Worm (Caenorhabditis elegans) whole organism, L4 larva: ENCODE results near the gene Y46G5A.29.

Experiments
- D1046.2 ChIP-seq: fragments of 200-800 bp; sonication (Bioruptor generic); IDR thresholded peaks from 2 replicates; pipeline ENCODE4 v1.3.6; 2022; ENCODE audit warnings: missing genetic modification characterization, missing compliant biosample characterization
- F44E2.7 ChIP-seq: fragments of 200-800 bp; sonication (Bioruptor generic); IDR thresholded peaks from 2 replicates; pipeline ENCODE4 v2.1.2; 2022; ENCODE audit warnings: missing genetic modification characterization, missing compliant biosample characterization
- T26A8.4 ChIP-seq: fragments of 200-800 bp; sonication (Bioruptor generic); IDR thresholded peaks from 2 replicates; pipeline ENCODE4 v1.3.6; 2022; ENCODE audit warnings: missing genetic modification characterization, missing compliant biosample characterization
- ZK337.2 ChIP-seq: fragments of 200-800 bp; sonication (Bioruptor generic); IDR thresholded peaks from 2 replicates; pipeline ENCODE4 v1.3.6; 2022; ENCODE audit warnings: missing genetic modification reagents, missing genetic modification characterization, missing compliant biosample characterization
- ZK546.5 ChIP-seq, 2 experiments: sonication (generic microtip); optimal IDR thresholded peaks; 2 replicates each; lab custom pipeline; 2017; ENCODE audit warnings: missing biosample characterization in 2 of 2, missing genetic modification characterization in 2 of 2
- aly-2 ChIP-seq: sonication (generic microtip); optimal IDR thresholded peaks from 2 replicates; lab custom pipeline; 2018; ENCODE audit warnings: missing biosample characterization, missing genetic modification characterization
- ama-1 ChIP-seq: fragments of 150-350 bp; optimal IDR thresholded peaks from 2 replicates; lab custom pipeline; 2014; ENCODE audit warnings: inconsistent platforms, mixed read lengths
- attf-4 ChIP-seq: sonication (generic microtip); optimal IDR thresholded peaks from 3 replicates; lab custom pipeline; 2017; ENCODE audit warnings: missing biosample characterization, missing genetic modification characterization
- ceh-32 ChIP-seq: sonication (generic microtip); optimal IDR thresholded peaks from 2 replicates; lab custom pipeline; 2016; ENCODE audit warnings: mild to moderate bottlenecking, missing genetic modification characterization, missing compliant biosample characterization; ENCODE audit not compliant: poor library complexity
- ceh-44 ChIP-seq: fragments of 200-800 bp; sonication (Bioruptor generic); IDR thresholded peaks from 2 replicates; pipeline ENCODE4 v1.3.6; 2022; ENCODE audit warnings: missing genetic modification reagents, missing genetic modification characterization, missing compliant biosample characterization
- ceh-62 ChIP-seq: sonication (generic microtip); optimal IDR thresholded peaks from 2 replicates; lab custom pipeline; 2017; ENCODE audit warnings: missing biosample characterization, missing genetic modification characterization
- ceh-82 ChIP-seq: sonication (generic microtip); optimal IDR thresholded peaks from 2 replicates; lab custom pipeline; 2017; ENCODE audit warnings: missing biosample characterization, missing genetic modification characterization
- ces-1 ChIP-seq: fragments of 150-350 bp; sonication (generic microtip); optimal IDR thresholded peaks from 4 replicates; lab custom pipeline; 2014; ENCODE audit warnings: missing biosample characterization, missing genetic modification reagents, missing genetic modification characterization
- cey-2 ChIP-seq: sonication (generic microtip); optimal IDR thresholded peaks from 3 replicates; lab custom pipeline; 2017; ENCODE audit warnings: missing genetic modification characterization, mild to moderate bottlenecking, missing compliant biosample characterization, antibody characterized with exemption, borderline replicate concordance; ENCODE audit not compliant: insufficient read depth
- daf-16 ChIP-seq, 3 experiments: sonication (generic microtip); optimal IDR thresholded peaks; 2 replicates each; lab custom pipeline; 2016 to 2017; ENCODE audit warnings: missing genetic modification characterization in 3 of 3, missing genetic modification reagents in 3 of 3, mild to moderate bottlenecking in 2 of 3, missing compliant biosample characterization in 2 of 3, missing biosample characterization in 1 of 3, moderate library complexity in 1 of 3
- daf-8 ChIP-seq: fragments of 200-800 bp; sonication (Bioruptor generic); IDR thresholded peaks from 2 replicates; pipeline ENCODE4 v1.3.6; 2022; ENCODE audit warnings: missing genetic modification characterization, missing compliant biosample characterization
- dmd-6 ChIP-seq: fragments of 200-800 bp; sonication (Bioruptor generic); IDR thresholded peaks from 2 replicates; pipeline ENCODE4 v1.3.6; 2022; ENCODE audit warnings: missing genetic modification reagents, missing genetic modification characterization, missing compliant biosample characterization
- dmd-8 ChIP-seq: fragments of 200-800 bp; sonication (Bioruptor generic); IDR thresholded peaks from 2 replicates; pipeline ENCODE4 v1.3.6; 2022; ENCODE audit warnings: missing genetic modification characterization, missing compliant biosample characterization
- dmd-9 ChIP-seq: fragments of 200-800 bp; sonication (Bioruptor generic); IDR thresholded peaks from 2 replicates; pipeline ENCODE4 v1.3.6; 2022; ENCODE audit warnings: missing genetic modification reagents, missing genetic modification characterization, missing compliant biosample characterization
- duxl-1 ChIP-seq: sonication (generic microtip); optimal IDR thresholded peaks from 2 replicates; lab custom pipeline; 2016; ENCODE audit warnings: mild to moderate bottlenecking, missing genetic modification characterization, moderate library complexity, missing compliant biosample characterization; ENCODE audit not compliant: poor library complexity
- dve-1 ChIP-seq: sonication (generic microtip); optimal IDR thresholded peaks from 2 replicates; lab custom pipeline; 2017; ENCODE audit warnings: antibody characterized with exemption, mild to moderate bottlenecking, missing genetic modification characterization, missing compliant biosample characterization; ENCODE audit not compliant: insufficient read depth
- egl-27 ChIP-seq: sonication (generic microtip); optimal IDR thresholded peaks from 3 replicates; lab custom pipeline; 2017; ENCODE audit warnings: missing biosample characterization, missing genetic modification reagents, missing genetic modification characterization
- egl-43 ChIP-seq: fragments of 200-800 bp; sonication (Bioruptor generic); IDR thresholded peaks from 2 replicates; pipeline ENCODE4 v1.3.6; 2022; ENCODE audit warnings: missing genetic modification reagents, missing genetic modification characterization, missing compliant biosample characterization
- hlh-30 ChIP-seq: sonication (generic microtip); optimal IDR thresholded peaks from 2 replicates; lab custom pipeline; 2017; ENCODE audit warnings: antibody characterized with exemption, mild to moderate bottlenecking, missing genetic modification characterization, missing compliant biosample characterization; ENCODE audit not compliant: insufficient read depth
- hmg-1.1 ChIP-seq: fragments of 200-800 bp; sonication (Bioruptor generic); IDR thresholded peaks from 2 replicates; pipeline ENCODE4 v1.3.6; 2022; ENCODE audit warnings: missing genetic modification reagents, missing genetic modification characterization, missing compliant biosample characterization
- lin-1 ChIP-seq: fragments of 200-800 bp; sonication (Bioruptor generic); IDR thresholded peaks from 2 replicates; pipeline ENCODE4 v1.3.6; 2022; ENCODE audit warnings: missing genetic modification reagents, missing genetic modification characterization, missing compliant biosample characterization
- lin-13 ChIP-seq: fragments of 150-350 bp; optimal IDR thresholded peaks from 2 replicates; lab custom pipeline; 2014; ENCODE audit warnings: missing biosample characterization, missing genetic modification reagents, missing genetic modification characterization
- lin-15B ChIP-seq: fragments of 150-350 bp; sonication (generic microtip); optimal IDR thresholded peaks from 3 replicates; lab custom pipeline; 2014; ENCODE audit warnings: missing biosample characterization, missing genetic modification characterization
- lin-39 ChIP-seq: fragments of 150-350 bp; optimal IDR thresholded peaks from 2 replicates; lab custom pipeline; 2014; ENCODE audit warnings: missing biosample characterization, missing genetic modification reagents, missing genetic modification characterization
- lir-3 ChIP-seq: sonication (generic microtip); optimal IDR thresholded peaks from 2 replicates; lab custom pipeline; 2016; ENCODE audit warnings: mild to moderate bottlenecking, missing genetic modification characterization, missing compliant biosample characterization
- madf-5 ChIP-seq, 2 experiments: fragments of 200-800 bp; sonication (Bioruptor generic); IDR thresholded peaks; 2 replicates each; pipeline ENCODE4 v1.3.6; 2022; ENCODE audit warnings: missing compliant biosample characterization in 2 of 2, missing genetic modification characterization in 2 of 2
- madf-9 ChIP-seq: fragments of 200-800 bp; sonication (Bioruptor generic); conservative IDR thresholded peaks from 2 replicates; pipeline ENCODE4 v1.3.6; 2022; ENCODE audit warnings: missing genetic modification reagents, missing genetic modification characterization, missing compliant biosample characterization
- mdt-29 ChIP-seq: fragments of 200-800 bp; sonication (Bioruptor generic); IDR thresholded peaks from 2 replicates; pipeline ENCODE4 v1.3.6; 2022; ENCODE audit warnings: missing genetic modification reagents, missing genetic modification characterization, missing compliant biosample characterization
- mes-2 ChIP-seq: sonication (generic microtip); optimal IDR thresholded peaks from 2 replicates; lab custom pipeline; 2016; ENCODE audit warnings: missing genotype, mild to moderate bottlenecking, missing genetic modification characterization, missing compliant biosample characterization; ENCODE audit not compliant: poor library complexity, severe bottlenecking
- nhr-102 ChIP-seq: sonication (generic microtip); optimal IDR thresholded peaks from 2 replicates; lab custom pipeline; 2016; ENCODE audit warnings: mild to moderate bottlenecking, missing genetic modification characterization, moderate library complexity, missing compliant biosample characterization
- nhr-28 ChIP-seq: fragments of 150-350 bp; optimal IDR thresholded peaks from 2 replicates; lab custom pipeline; 2014; ENCODE audit warnings: missing biosample characterization, missing genetic modification characterization
- nhr-41 ChIP-seq: fragments of 200-800 bp; sonication (Bioruptor generic); IDR thresholded peaks from 2 replicates; pipeline ENCODE4 v1.3.6; 2022; ENCODE audit warnings: missing genetic modification reagents, missing genetic modification characterization, missing compliant biosample characterization
- nhr-48 ChIP-seq: sonication (generic microtip); optimal IDR thresholded peaks from 2 replicates; lab custom pipeline; 2016; ENCODE audit warnings: mild to moderate bottlenecking, missing genetic modification characterization, missing compliant biosample characterization
- nhr-6 ChIP-seq: fragments of 150-350 bp; optimal IDR thresholded peaks from 2 replicates; lab custom pipeline; 2014; ENCODE audit warnings: missing biosample characterization, missing genetic modification characterization
- nhr-76 ChIP-seq: fragments of 150-350 bp; optimal IDR thresholded peaks from 2 replicates; lab custom pipeline; 2014; ENCODE audit warnings: missing biosample characterization, missing genetic modification characterization
- pha-4 ChIP-seq, 2 experiments: fragments of 150-350 bp in 1 of 2; fragments of 200-800 bp in 1 of 2; sonication (Bioruptor generic) in 1 of 2; IDR thresholded peaks in 1 of 2; optimal IDR thresholded peaks in 1 of 2; 2 replicates each; pipeline versions ENCODE4 v1.3.6 to Lab custom; 2014 to 2022; ENCODE audit warnings: missing genetic modification characterization in 2 of 2, missing genetic modification reagents in 2 of 2, missing biosample characterization in 1 of 2, missing compliant biosample characterization in 1 of 2
- php-3 ChIP-seq: fragments of 200-800 bp; sonication (Bioruptor generic); IDR thresholded peaks from 2 replicates; pipeline ENCODE4 v1.3.6; 2022; ENCODE audit warnings: missing genetic modification reagents, missing genetic modification characterization, missing compliant biosample characterization
- rbr-2 ChIP-seq: sonication (generic microtip); optimal IDR thresholded peaks from 2 replicates; lab custom pipeline; 2016; ENCODE audit warnings: missing genotype, missing genetic modification characterization, missing compliant biosample characterization
- snpc-1.2 ChIP-seq: fragments of 200-800 bp; sonication (Bioruptor generic); IDR thresholded peaks from 2 replicates; pipeline ENCODE4 v1.3.6; 2022; ENCODE audit warnings: missing genetic modification reagents, missing genetic modification characterization, missing compliant biosample characterization
- snpc-4 ChIP-seq: fragments of 150-350 bp; optimal IDR thresholded peaks from 2 replicates; lab custom pipeline; 2014; ENCODE audit warnings: missing biosample characterization, missing genetic modification characterization
- tra-1 ChIP-seq: fragments of 200-800 bp; sonication (Bioruptor generic); IDR thresholded peaks from 2 replicates; pipeline ENCODE4 v1.3.6; 2022; ENCODE audit warnings: missing genetic modification reagents, missing genetic modification characterization, missing compliant biosample characterization
- unc-39 ChIP-seq: sonication (generic microtip); optimal IDR thresholded peaks from 2 replicates; lab custom pipeline; 2017; ENCODE audit warnings: missing biosample characterization, missing genetic modification characterization
- zfp-3 ChIP-seq: fragments of 200-800 bp; sonication (Bioruptor generic); conservative IDR thresholded peaks from 2 replicates; pipeline ENCODE4 v1.3.6; 2022; ENCODE audit warnings: missing genetic modification reagents, missing genetic modification characterization, missing compliant biosample characterization
- zip-2 ChIP-seq: fragments of 150-350 bp; optimal IDR thresholded peaks from 2 replicates; lab custom pipeline; 2014; ENCODE audit warnings: missing biosample characterization, missing genetic modification characterization

Y46G5A.29 gene

ce11 chrII:12878697-12879096 lies 22.7 kb downstream of the Y46G5A.29 start (continued):
- TF ChIP-seq daf-16 (GFP tag; optimal IDR thresholded peaks at IDR 0.05; lab: Kevin White, UChicago), result peak; percentile 72 to 85
- peak; percentile 99 for TF ChIP-seq daf-16 (tag; optimal IDR thresholded peaks at IDR 0.05; lab: Kevin White, UChicago)
- peak; percentile 45; the same call in 1 of the 2 replicates for TF ChIP-seq pha-4 (GFP tag; IDR thresholded peaks at IDR 0.05; lab: Robert Waterston, UW)
- TF ChIP-seq pha-4 (tag; optimal IDR thresholded peaks at IDR 0.05; lab: Kevin White, UChicago), result no peak
- no peak for TF ChIP-seq cey-2
- no peak for TF ChIP-seq nhr-76 (tag; lab: Kevin White, UChicago)
- TF ChIP-seq rbr-2, result no peak
- TF ChIP-seq mdt-29, result 0 out of 2 replicates have a peak, but pooled peaks have one; percentile 19
- no peak for TF ChIP-seq dmd-9 (GFP tag; lab: Robert Waterston, UW)
- no peak for TF ChIP-seq ZK546.5 (tag; optimal IDR thresholded peaks at IDR 0.05; lab: Kevin White, UChicago)
- TF ChIP-seq ceh-32 (tag; lab: Kevin White, UChicago), result no peak
- no peak for TF ChIP-seq ceh-82 (tag; lab: Kevin White, UChicago)
- TF ChIP-seq ces-1 (GFP tag; lab: Kevin White, UChicago), result no peak
- TF ChIP-seq tra-1 (GFP tag; lab: Robert Waterston, UW), result peak; percentile 85
- no peak for TF ChIP-seq zip-2 (tag; lab: Kevin White, UChicago)
- TF ChIP-seq php-3 (GFP tag; lab: Robert Waterston, UW), result peak; percentile 66
- no peak for TF ChIP-seq dmd-8
- TF ChIP-seq attf-4 (tag; lab: Kevin White, UChicago), result no peak
- TF ChIP-seq unc-39 (tag; lab: Kevin White, UChicago), result no peak
- no peak for TF ChIP-seq ceh-62 (tag; lab: Kevin White, UChicago)
- peak; percentile 26 for TF ChIP-seq lin-13 (GFP tag; lab: Kevin White, UChicago)
- 0 out of 2 replicates have a peak, but pooled peaks have one; percentile 44 for TF ChIP-seq T26A8.4
- TF ChIP-seq lir-3 (tag; lab: Kevin White, UChicago), result no peak
- TF ChIP-seq hlh-30, result peak; percentile 90
- 0 out of 2 replicates have a peak, but pooled peaks have one; percentile 41 for TF ChIP-seq nhr-41 (GFP tag; lab: Robert Waterston, UW)
- 0 out of 2 replicates have a peak, but pooled peaks have one; percentile 37 for TF ChIP-seq zfp-3 (GFP tag; lab: Robert Waterston, UW)
- TF ChIP-seq dmd-6, result peak; percentile 93
- TF ChIP-seq nhr-28 (tag; lab: Kevin White, UChicago), result peak; percentile 88
- peak; percentile 58 for TF ChIP-seq nhr-6
- no peak for TF ChIP-seq egl-43 (GFP tag; lab: Robert Waterston, UW)
- TF ChIP-seq F44E2.7 (GFP tag; lab: Robert Waterston, UW), result no peak
- peak; percentile 45; the same call in 1 of the 2 replicates for TF ChIP-seq hmg-1.1 (GFP tag; lab: Robert Waterston, UW)
- peak; percentile 14 for TF ChIP-seq ama-1 (lab: Kevin White, UChicago)
- TF ChIP-seq madf-9 (GFP tag; lab: Robert Waterston, UW), result 0 out of 2 replicates have a peak, but pooled peaks have one; percentile 18
- no peak for TF ChIP-seq egl-27 (tag; lab: Kevin White, UChicago)
- no peak for TF ChIP-seq madf-5 (GFP tag; IDR thresholded peaks at IDR 0.05; lab: Robert Waterston, UW)
- TF ChIP-seq lin-15B (tag; lab: Kevin White, UChicago), result no peak
- no peak for TF ChIP-seq lin-39
- TF ChIP-seq snpc-1.2 (GFP tag; lab: Robert Waterston, UW), result no peak
- TF ChIP-seq lin-1, result peak; percentile 52; the same call in 1 of the 2 replicates
- peak; percentile 92 for TF ChIP-seq dve-1 (tag; lab: Kevin White, UChicago)
- no peak for TF ChIP-seq ceh-44 (GFP tag; lab: Robert Waterston, UW)
- TF ChIP-seq aly-2 (tag; lab: Kevin White, UChicago), result no peak
- peak; percentile 43 for TF ChIP-seq mes-2 (tag; lab: Kevin White, UChicago)
- TF ChIP-seq ZK337.2 (GFP tag; lab: Robert Waterston, UW), result no peak
- no peak for TF ChIP-seq D1046.2
- TF ChIP-seq duxl-1 (tag; lab: Kevin White, UChicago), result no peak
- no peak for TF ChIP-seq snpc-4 (tag; lab: Kevin White, UChicago)
- peak; percentile 69 for TF ChIP-seq nhr-102 (tag; lab: Kevin White, UChicago)
- no peak for TF ChIP-seq daf-8 (GFP tag; lab: Robert Waterston, UW)
- peak; percentile 62 for TF ChIP-seq nhr-48 (tag; lab: Kevin White, UChicago)
